Worm (Caenorhabditis elegans) whole organism, midembryonic: ENCODE data around the gene ZK930.6.

ENCODE experiments used
- T22C8.4 ChIP-seq: fragments of 200-800 bp; sonication (Bioruptor generic); IDR thresholded peaks from 2 replicates; pipeline ENCODE4 v1.3.6; 2022; ENCODE audit warnings: missing genetic modification characterization, missing compliant biosample characterization
- cog-1 ChIP-seq: sonication (generic microtip); optimal IDR thresholded peaks from 2 replicates; lab custom pipeline; 2016; ENCODE audit warnings: missing genetic modification characterization, missing compliant biosample characterization
- flt-1 ChIP-seq: fragments of 200-800 bp; sonication (Bioruptor generic); IDR thresholded peaks from 2 replicates; pipeline ENCODE4 v1.3.6; 2022; ENCODE audit warnings: missing genetic modification characterization, missing compliant biosample characterization
- klf-2 ChIP-seq: fragments of 200-800 bp; sonication (Bioruptor generic); conservative IDR thresholded peaks from 2 replicates; pipeline ENCODE4 v1.3.6; 2022; ENCODE audit warnings: missing genetic modification reagents, missing genetic modification characterization, missing compliant biosample characterization
- med-1 ChIP-seq: sonication (generic microtip); optimal IDR thresholded peaks from 2 replicates; lab custom pipeline; 2017; ENCODE audit warnings: missing genetic modification characterization, mild to moderate bottlenecking, missing compliant biosample characterization, antibody characterized with exemption, missing genetic modification reagents; ENCODE audit not compliant: insufficient read depth
- ref-1 ChIP-seq: fragments of 200-800 bp; sonication (Bioruptor generic); conservative IDR thresholded peaks from 2 replicates; pipeline ENCODE4 v1.3.6; 2022; ENCODE audit warnings: missing genetic modification reagents, missing genetic modification characterization, missing compliant biosample characterization
- tab-1 ChIP-seq: fragments of 200-800 bp; sonication (Bioruptor generic); IDR thresholded peaks from 2 replicates; pipeline ENCODE4 v1.3.6; 2022; ENCODE audit warnings: missing genetic modification characterization, missing compliant biosample characterization
- ztf-23 ChIP-seq: fragments of 200-800 bp; sonication (Bioruptor generic); IDR thresholded peaks from 2 replicates; pipeline ENCODE4 v1.3.6; 2022; ENCODE audit warnings: missing genetic modification reagents, missing genetic modification characterization, missing compliant biosample characterization
- ztf-29 ChIP-seq: fragments of 200-800 bp; sonication (Bioruptor generic); IDR thresholded peaks from 2 replicates; pipeline ENCODE4 v1.3.6; 2022; ENCODE audit warnings: missing genetic modification reagents, missing genetic modification characterization, missing compliant biosample characterization

Gene ZK930.6

ce11 chrII:11935266-11935665, 51.5 kb downstream of the ZK930.6 start, which contains the start of gene lin-29:
Gene lin-29, minus strand, starts transcription at chrII:11935343.
- TF ChIP-seq med-1 (GFP tag; lab: Kevin White, UChicago), result no peak
- no peak for TF ChIP-seq cog-1 (tag; lab: Kevin White, UChicago)
- TF ChIP-seq ztf-23, result no peak
- no peak for TF ChIP-seq T22C8.4 (GFP tag; lab: Robert Waterston, UW)
- TF ChIP-seq ref-1 (GFP tag; lab: Robert Waterston, UW), result no peak
- TF ChIP-seq ztf-29, result no peak
- no peak for TF ChIP-seq klf-2
- TF ChIP-seq tab-1, result no peak
- TF ChIP-seq flt-1 (GFP tag; lab: Robert Waterston, UW), result no peak
